Worm (Caenorhabditis elegans): ENCODE measurements around the gene T01B4.3.

DNA sequence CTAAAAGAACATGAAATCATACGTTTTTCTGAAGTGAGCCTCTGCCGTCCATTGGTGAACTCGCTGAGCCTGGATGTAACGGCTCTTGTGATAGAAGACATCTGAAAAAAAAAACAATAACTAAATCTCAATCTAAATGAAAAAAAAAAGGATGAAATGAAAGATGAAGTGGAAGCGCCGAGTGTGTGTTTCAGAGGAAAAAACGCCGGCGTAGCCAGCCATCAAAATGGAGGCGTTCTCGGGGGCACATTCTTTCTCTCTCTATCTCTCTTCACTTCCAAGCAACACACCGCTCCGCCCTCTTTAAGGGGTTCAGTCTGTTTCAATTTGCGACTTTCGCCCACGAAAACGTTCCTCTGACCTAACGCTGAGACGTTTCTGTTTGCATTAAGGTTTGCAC is at the start of gene T01B4.3:
- TF ChIP-seq duxl-1 (tag; optimal IDR thresholded peaks at IDR 0.05; ENCODE audit: poor library complexity) (no peak), lim-7 (GFP tag; IDR thresholded peaks at IDR 0.05) (no peak), nhr-10 (tag; optimal IDR thresholded peaks at IDR 0.05) (no peak), nhr-76 (tag; optimal IDR thresholded peaks at IDR 0.05) (no peak), unc-62 (GFP tag; optimal IDR thresholded peaks at IDR 0.05 in 1 of 2) (no peak), unc-62 (tag; optimal IDR thresholded peaks at IDR 0.05) (no peak), nhr-77 (tag; optimal IDR thresholded peaks at IDR 0.05) (no peak), pqm-1 (tag; optimal IDR thresholded peaks at IDR 0.05) (no peak), aly-2 (tag; optimal IDR thresholded peaks at IDR 0.05) (no peak), lin-13 (GFP tag; optimal IDR thresholded peaks at IDR 0.05) (no peak), mep-1 (tag; optimal IDR thresholded peaks at IDR 0.05) (no peak), hmg-1.1 (GFP tag; IDR thresholded peaks at IDR 0.05) (no peak), skn-1 (tag; optimal IDR thresholded peaks at IDR 0.05) (no peak), madf-5 (GFP tag; IDR thresholded peaks at IDR 0.05) (no peak), nhr-237 (tag; optimal IDR thresholded peaks at IDR 0.05) (no peak)
